Fruit fly (Drosophila melanogaster) whole organism, adult: ENCODE measurements around the gene Sgs7.

ENCODE experiments used
- CG14711 ChIP-seq: fragments of 200-800 bp; sonication (Bioruptor generic); optimal IDR thresholded peaks from 2 replicates; lab custom pipeline; 2018; ENCODE audit warnings: missing biosample characterization, mild to moderate bottlenecking, missing genetic modification characterization, moderate library complexity
- Hr96 ChIP-seq: fragments of 200-800 bp; sonication (Bioruptor generic); optimal IDR thresholded peaks from 2 replicates; lab custom pipeline; 2016; ENCODE audit warnings: missing biosample characterization, missing genetic modification characterization
- cnc ChIP-seq, 2 experiments: fragments of >200 bp; optimal IDR thresholded peaks; 2 replicates each; lab custom pipeline; 2017

dm6 chr3L:11531994-11532732 lies 22.5 kb downstream of the Sgs7 start:
- TF ChIP-seq Hr96 (GFP tag; lab: Kevin White, UChicago) (no peak), CG14711 (tag; lab: Kevin White, UChicago) (no peak), cnc (optimal IDR thresholded peaks at IDR 0.05; lab: Kevin White, UChicago) (no peak)
